Worm (Caenorhabditis elegans) whole organism, midembryonic: ENCODE results near the gene F55G1.1.

Experiments
- cog-1 ChIP-seq: sonication (generic microtip); optimal IDR thresholded peaks from 2 replicates; lab custom pipeline; 2016; ENCODE audit warnings: missing genetic modification characterization, missing compliant biosample characterization
- flt-1 ChIP-seq: fragments of 200-800 bp; sonication (Bioruptor generic); IDR thresholded peaks from 2 replicates; pipeline ENCODE4 v1.3.6; 2022; ENCODE audit warnings: missing genetic modification characterization, missing compliant biosample characterization
- klf-2 ChIP-seq: fragments of 200-800 bp; sonication (Bioruptor generic); conservative IDR thresholded peaks from 2 replicates; pipeline ENCODE4 v1.3.6; 2022; ENCODE audit warnings: missing genetic modification reagents, missing genetic modification characterization, missing compliant biosample characterization
- med-1 ChIP-seq: sonication (generic microtip); optimal IDR thresholded peaks from 2 replicates; lab custom pipeline; 2017; ENCODE audit warnings: missing genetic modification characterization, mild to moderate bottlenecking, missing compliant biosample characterization, antibody characterized with exemption, missing genetic modification reagents; ENCODE audit not compliant: insufficient read depth
- tab-1 ChIP-seq: fragments of 200-800 bp; sonication (Bioruptor generic); IDR thresholded peaks from 2 replicates; pipeline ENCODE4 v1.3.6; 2022; ENCODE audit warnings: missing genetic modification characterization, missing compliant biosample characterization

ce11 chrIV:7507305-7507704 is 15.7 kb downstream of the F55G1.1 start:
- TF ChIP-seq klf-2 (GFP tag; lab: Robert Waterston, UW), result no peak
- TF ChIP-seq cog-1 (tag; lab: Kevin White, UChicago), result no peak
- TF ChIP-seq tab-1 (GFP tag; lab: Robert Waterston, UW), result no peak
- TF ChIP-seq med-1 (GFP tag; lab: Kevin White, UChicago), result no peak
- TF ChIP-seq flt-1 (GFP tag; lab: Robert Waterston, UW), result no peak
